Worm (Caenorhabditis elegans): Measurements from ENCODE around the gene K05F1.1.

The K05F1.1 gene

ce11 chrII:5820282-5820762 is 19.1 kb downstream of the K05F1.1 start, which contains the start of gene ehs-1:
ehs-1 (plus strand) TSS chrII:5820712.
- TF ChIP-seq madf-5 (GFP tag; IDR thresholded peaks at IDR 0.05) (no peak), dpl-1 (GFP tag; optimal IDR thresholded peaks at IDR 0.05) (peak; percentile 2), lsy-2 (tag; optimal IDR thresholded peaks at IDR 0.05) (peak in 1 of 2 experiments; percentile 19), ctbp-1 (GFP tag; IDR thresholded peaks at IDR 0.05) (0 out of 2 replicates have a peak, but pooled peaks have one; percentile 10), unc-62 (GFP tag; optimal IDR thresholded peaks at IDR 0.05 in 1 of 2) (no peak), unc-62 (tag; optimal IDR thresholded peaks at IDR 0.05) (no peak), nhr-25 (tag; optimal IDR thresholded peaks at IDR 0.05; ENCODE audit: borderline replicate concordance, insufficient read depth) (no peak)

- TF ChIP-seq dmd-9 (GFP tag; IDR thresholded peaks at IDR 0.05) (no peak), nhr-28 (tag; optimal IDR thresholded peaks at IDR 0.05) (peak; percentile 36), ceh-32 (tag; optimal IDR thresholded peaks at IDR 0.05; ENCODE audit: poor library complexity) (no peak), unc-62 (GFP tag; optimal IDR thresholded peaks at IDR 0.05 in 1 of 2) (peak in 1 of 2 experiments; percentile 51), unc-62 (tag; optimal IDR thresholded peaks at IDR 0.05) (no peak)
Measured at ce11 chrII:5827364-5827763, 26.2 kb downstream of the K05F1.1 start, which contains the start of gene tbc-2. tbc-2 (minus strand) TSS chrII:5827443.

- TF ChIP-seq ceh-44 (GFP tag; IDR thresholded peaks at IDR 0.05) (no peak), madf-5 (GFP tag; IDR thresholded peaks at IDR 0.05) (no peak), pqm-1 (tag; optimal IDR thresholded peaks at IDR 0.05) (no peak), ZK546.5 (tag; optimal IDR thresholded peaks at IDR 0.05) (no peak), hif-1 (tag; optimal IDR thresholded peaks at IDR 0.05) (no peak), lin-39 (tag; optimal IDR thresholded peaks at IDR 0.05) (no peak), F37D6.2 (tag; optimal IDR thresholded peaks at IDR 0.05) (no peak), duxl-1 (tag; optimal IDR thresholded peaks at IDR 0.05; ENCODE audit: poor library complexity) (no peak), ceh-20 (GFP tag; IDR thresholded peaks at IDR 0.05) (no peak), Y105C5A.15 (GFP tag; IDR thresholded peaks at IDR 0.05) (no peak), madf-9 (GFP tag; conservative IDR thresholded peaks at IDR 0.05) (no peak), T26A8.4 (GFP tag; IDR thresholded peaks at IDR 0.05) (no peak), ceh-62 (tag; optimal IDR thresholded peaks at IDR 0.05) (no peak), vab-7 (GFP tag; IDR thresholded peaks at IDR 0.05) (no peak), lin-15B (tag; optimal IDR thresholded peaks at IDR 0.05) (no peak), aha-1 (tag) (no peak), zag-1 (tag; optimal IDR thresholded peaks at IDR 0.05) (no peak), ctbp-1 (GFP tag; IDR thresholded peaks at IDR 0.05) (no peak), ces-1 (GFP tag; optimal IDR thresholded peaks at IDR 0.05) (no peak), ceh-82 (tag; optimal IDR thresholded peaks at IDR 0.05) (no peak)
Measured at ce11 chrII:5828486-5828885, 27.3 kb downstream of the K05F1.1 start, which contains the start of gene ZK1248.11. ZK1248.11 (minus strand) TSS chrII:5828586.

- TF ChIP-seq dmd-8 (GFP tag; IDR thresholded peaks at IDR 0.05) (no peak), T26A8.4 (GFP tag; IDR thresholded peaks at IDR 0.05) (no peak), dmd-6 (GFP tag; IDR thresholded peaks at IDR 0.05) (peak; percentile 75), hlh-30 (tag; optimal IDR thresholded peaks at IDR 0.05; ENCODE audit: insufficient read depth) (no peak), zip-2 (tag; optimal IDR thresholded peaks at IDR 0.05) (no peak), F10B5.3 (tag; optimal IDR thresholded peaks at IDR 0.05) (no peak), zfp-2 (tag; optimal IDR thresholded peaks at IDR 0.05) (no peak), nhr-76 (tag; optimal IDR thresholded peaks at IDR 0.05) (no peak), unc-62 (GFP tag; optimal IDR thresholded peaks at IDR 0.05 in 1 of 2) (peak in 1 of 2 experiments; percentile 2), unc-62 (tag; optimal IDR thresholded peaks at IDR 0.05) (no peak), hif-1 (tag; optimal IDR thresholded peaks at IDR 0.05) (no peak), hlh-11 (tag; optimal IDR thresholded peaks at IDR 0.05) (peak; percentile 42), daf-16 (GFP tag; optimal IDR thresholded peaks at IDR 0.05) (no peak), daf-16 (tag; optimal IDR thresholded peaks at IDR 0.05) (peak; percentile 60), nhr-28 (tag; optimal IDR thresholded peaks at IDR 0.05) (no peak), php-3 (GFP tag; IDR thresholded peaks at IDR 0.05) (no peak), dve-1 (tag; optimal IDR thresholded peaks at IDR 0.05; ENCODE audit: insufficient read depth) (peak; percentile 56)
Measured at ce11 chrII:5829940-5830424, 28.8 kb downstream of the K05F1.1 start, which contains the start of gene col-74. col-74 (plus strand) TSS chrII:5830374.

Measured in whole organism, L4 larva.